Fruit fly (Drosophila melanogaster) whole organism, prepupa: Measurements from ENCODE around the gene Nup58.
A peak's percentile ranks its signal among the peaks of the same experiment; 100 is the strongest.

Experiments
- CG10631 ChIP-seq: fragments of 200-800 bp; sonication (Bioruptor generic); optimal IDR thresholded peaks from 2 replicates; lab custom pipeline; 2016; ENCODE audit warnings: missing biosample characterization, missing genetic modification characterization
- CG11294 ChIP-seq: fragments of 200-800 bp; sonication (Bioruptor generic); IDR thresholded peaks from 2 replicates; pipeline ENCODE4 v1.3.6; 2022; ENCODE audit warnings: missing biosample characterization, missing genetic modification characterization
- CG11762 ChIP-seq: fragments of 200-800 bp; sonication (Bioruptor generic); optimal IDR thresholded peaks from 3 replicates; lab custom pipeline; 2016; ENCODE audit warnings: missing biosample characterization, missing genetic modification characterization; ENCODE audit not compliant: insufficient read depth
- CG11902 ChIP-seq: fragments of 200-800 bp; sonication (Bioruptor generic); optimal IDR thresholded peaks from 3 replicates; lab custom pipeline; 2016; ENCODE audit warnings: missing biosample characterization, missing genetic modification characterization
- CG1621 ChIP-seq: fragments of 200-800 bp; sonication (Bioruptor generic); optimal IDR thresholded peaks from 3 replicates; lab custom pipeline; 2018; ENCODE audit warnings: missing biosample characterization, mild to moderate bottlenecking, missing genetic modification characterization
- CG16779 ChIP-seq: fragments of 200-800 bp; sonication (Bioruptor generic); optimal IDR thresholded peaks from 3 replicates; lab custom pipeline; 2017; ENCODE audit warnings: missing biosample characterization, mild to moderate bottlenecking, missing genetic modification characterization
- CG3032 ChIP-seq: fragments of 200-800 bp; optimal IDR thresholded peaks from 2 replicates; lab custom pipeline; 2019; ENCODE audit warnings: missing biosample characterization, mild to moderate bottlenecking, missing genetic modification characterization, moderate library complexity
- CG31627 ChIP-seq: fragments of 200-800 bp; sonication (Bioruptor generic); optimal IDR thresholded peaks from 3 replicates; lab custom pipeline; 2016; ENCODE audit warnings: missing biosample characterization, missing genetic modification characterization
- CG32006 ChIP-seq: fragments of 200-800 bp; sonication (Bioruptor generic); optimal IDR thresholded peaks from 3 replicates; lab custom pipeline; 2017; ENCODE audit warnings: missing biosample characterization, mild to moderate bottlenecking, missing genetic modification characterization
- CG34406 ChIP-seq: fragments of 200-800 bp; sonication (Bioruptor generic); optimal IDR thresholded peaks from 3 replicates; lab custom pipeline; 2016; ENCODE audit warnings: missing biosample characterization, missing genetic modification characterization
- CG3919 ChIP-seq: fragments of 200-800 bp; sonication (Bioruptor generic); optimal IDR thresholded peaks from 3 replicates; lab custom pipeline; 2016; ENCODE audit warnings: missing biosample characterization, missing genetic modification characterization
- CG4318 ChIP-seq: fragments of 200-800 bp; sonication (Bioruptor generic); optimal IDR thresholded peaks from 3 replicates; lab custom pipeline; 2017; ENCODE audit warnings: missing biosample characterization, mild to moderate bottlenecking, missing genetic modification characterization
- CG6163 ChIP-seq: fragments of 200-800 bp; sonication (Bioruptor generic); IDR thresholded peaks from 3 replicates; pipeline ENCODE4 v1.3.6; 2022; ENCODE audit warnings: missing biosample characterization, missing genetic modification characterization
- CG6792 ChIP-seq: fragments of 200-800 bp; sonication (Bioruptor generic); optimal IDR thresholded peaks from 3 replicates; lab custom pipeline; 2016; ENCODE audit warnings: missing biosample characterization, missing genetic modification characterization
- CG6808 ChIP-seq: fragments of 200-800 bp; sonication (Bioruptor generic); optimal IDR thresholded peaks from 3 replicates; lab custom pipeline; 2017; ENCODE audit warnings: missing biosample characterization, missing genetic modification characterization, mild to moderate bottlenecking, moderate library complexity, missing genetic modification reagents
- CG6854 ChIP-seq: fragments of 200-800 bp; sonication (Bioruptor generic); optimal IDR thresholded peaks from 2 replicates; lab custom pipeline; 2017; ENCODE audit warnings: missing biosample characterization, mild to moderate bottlenecking, missing genetic modification characterization
- CG7368 ChIP-seq: fragments of 200-800 bp; sonication (Bioruptor generic); optimal IDR thresholded peaks from 3 replicates; lab custom pipeline; 2016; ENCODE audit warnings: missing biosample characterization, missing genetic modification characterization
- CG8119 ChIP-seq: fragments of 200-800 bp; sonication (Bioruptor generic); IDR thresholded peaks from 3 replicates; pipeline ENCODE4 v1.3.6; 2022; ENCODE audit warnings: missing biosample characterization, missing genetic modification characterization
- CG8632 ChIP-seq: fragments of 200-800 bp; sonication (Bioruptor generic); optimal IDR thresholded peaks from 3 replicates; lab custom pipeline; 2016; ENCODE audit warnings: missing biosample characterization, missing genetic modification characterization
- CG9139 ChIP-seq: fragments of 200-800 bp; sonication (Bioruptor generic); optimal IDR thresholded peaks from 3 replicates; lab custom pipeline; 2017; ENCODE audit warnings: missing biosample characterization, mild to moderate bottlenecking, missing genetic modification characterization
- Eip78C ChIP-seq: fragments of 200-800 bp; sonication (Bioruptor generic); peaks from one replicate; lab custom pipeline; 2016; ENCODE audit warnings: missing biosample characterization, missing genetic modification characterization
- Ets21C ChIP-seq: fragments of 200-800 bp; sonication (Bioruptor generic); optimal IDR thresholded peaks from 3 replicates; lab custom pipeline; 2016; ENCODE audit warnings: missing biosample characterization, missing genetic modification characterization
- Ets96B ChIP-seq: fragments of 200-800 bp; optimal IDR thresholded peaks from 2 replicates; lab custom pipeline; 2019; ENCODE audit warnings: missing biosample characterization, mild to moderate bottlenecking, missing genetic modification characterization, moderate library complexity
- Hr39 ChIP-seq: fragments of 200-800 bp; sonication (Bioruptor generic); optimal IDR thresholded peaks from 2 replicates; lab custom pipeline; 2016; ENCODE audit warnings: missing biosample characterization, missing genetic modification characterization
- Hr4 ChIP-seq: fragments of 200-800 bp; sonication (Bioruptor generic); optimal IDR thresholded peaks from 3 replicates; lab custom pipeline; 2016; ENCODE audit warnings: missing biosample characterization, missing genetic modification characterization
- Smox ChIP-seq: fragments of 200-800 bp; sonication (Bioruptor generic); optimal IDR thresholded peaks from 3 replicates; lab custom pipeline; 2016; ENCODE audit warnings: missing biosample characterization, missing genetic modification characterization
- Sox102F ChIP-seq: fragments of 200-800 bp; sonication (Bioruptor generic); optimal IDR thresholded peaks from 2 replicates; lab custom pipeline; 2016; ENCODE audit warnings: missing biosample characterization, mild to moderate bottlenecking, missing genetic modification characterization
- Sox15 ChIP-seq: fragments of 200-800 bp; sonication (Bioruptor generic); optimal IDR thresholded peaks from 3 replicates; lab custom pipeline; 2016; ENCODE audit warnings: missing biosample characterization, missing genetic modification characterization
- achi ChIP-seq: fragments of 200-800 bp; sonication (Bioruptor generic); optimal IDR thresholded peaks from 3 replicates; lab custom pipeline; 2016; ENCODE audit warnings: missing biosample characterization, missing genetic modification characterization
- cyc ChIP-seq: fragments of 200-800 bp; sonication (Bioruptor generic); optimal IDR thresholded peaks from 3 replicates; lab custom pipeline; 2016; ENCODE audit warnings: missing biosample characterization, missing genetic modification characterization
- dsx ChIP-seq: fragments of 200-800 bp; optimal IDR thresholded peaks from 3 replicates; lab custom pipeline; 2019; ENCODE audit warnings: missing biosample characterization, mild to moderate bottlenecking, missing genetic modification characterization, moderate library complexity; ENCODE audit not compliant: poor library complexity, severe bottlenecking
- esn ChIP-seq: fragments of 200-800 bp; sonication (Bioruptor generic); optimal IDR thresholded peaks from 2 replicates; lab custom pipeline; 2016; ENCODE audit warnings: missing biosample characterization, mild to moderate bottlenecking, missing genetic modification characterization, moderate library complexity
- fd59A ChIP-seq: fragments of 200-800 bp; sonication (Bioruptor generic); optimal IDR thresholded peaks from 2 replicates; lab custom pipeline; 2017; ENCODE audit warnings: missing biosample characterization, mild to moderate bottlenecking, missing genetic modification characterization, missing genetic modification reagents
- fd85E ChIP-seq: fragments of 200-800 bp; sonication (Bioruptor generic); optimal IDR thresholded peaks from 3 replicates; lab custom pipeline; 2016; ENCODE audit warnings: missing biosample characterization, missing genetic modification characterization
- fkh ChIP-seq: fragments of 200-800 bp; sonication (Bioruptor generic); optimal IDR thresholded peaks from 3 replicates; lab custom pipeline; 2017; ENCODE audit warnings: missing biosample characterization, mild to moderate bottlenecking, missing genetic modification characterization, moderate library complexity
- lz ChIP-seq: fragments of 200-800 bp; sonication (Bioruptor generic); optimal IDR thresholded peaks from 3 replicates; lab custom pipeline; 2016; ENCODE audit warnings: missing biosample characterization, missing genetic modification characterization
- pdm3 ChIP-seq: fragments of 200-800 bp; sonication (Bioruptor generic); optimal IDR thresholded peaks from 3 replicates; lab custom pipeline; 2016; ENCODE audit warnings: missing biosample characterization, missing genetic modification characterization
- spab ChIP-seq: fragments of 200-800 bp; sonication (Bioruptor generic); optimal IDR thresholded peaks from 2 replicates; lab custom pipeline; 2017; ENCODE audit warnings: missing biosample characterization, mild to moderate bottlenecking, missing genetic modification characterization, missing genetic modification reagents
- ss ChIP-seq, 2 experiments: fragments of 200-800 bp; sonication (Bioruptor generic); optimal IDR thresholded peaks; 2 replicates in 1 of 2; 3 replicates in 1 of 2; lab custom pipeline; 2017 to 2018; ENCODE audit warnings: mild to moderate bottlenecking in 2 of 2, missing biosample characterization in 2 of 2, missing genetic modification characterization in 2 of 2, moderate library complexity in 1 of 2
- svp ChIP-seq: fragments of 200-800 bp; sonication (Bioruptor generic); peaks from one replicate; lab custom pipeline; 2016; ENCODE audit warnings: missing biosample characterization, missing genetic modification characterization
- topi ChIP-seq: fragments of 200-800 bp; sonication (Bioruptor generic); optimal IDR thresholded peaks from 3 replicates; lab custom pipeline; 2016; ENCODE audit warnings: missing biosample characterization, missing genetic modification characterization
- vri ChIP-seq: fragments of 200-800 bp; sonication (Bioruptor generic); optimal IDR thresholded peaks from 3 replicates; lab custom pipeline; 2016; ENCODE audit warnings: missing biosample characterization, mild to moderate bottlenecking, missing genetic modification characterization

Gene Nup58

DNA sequence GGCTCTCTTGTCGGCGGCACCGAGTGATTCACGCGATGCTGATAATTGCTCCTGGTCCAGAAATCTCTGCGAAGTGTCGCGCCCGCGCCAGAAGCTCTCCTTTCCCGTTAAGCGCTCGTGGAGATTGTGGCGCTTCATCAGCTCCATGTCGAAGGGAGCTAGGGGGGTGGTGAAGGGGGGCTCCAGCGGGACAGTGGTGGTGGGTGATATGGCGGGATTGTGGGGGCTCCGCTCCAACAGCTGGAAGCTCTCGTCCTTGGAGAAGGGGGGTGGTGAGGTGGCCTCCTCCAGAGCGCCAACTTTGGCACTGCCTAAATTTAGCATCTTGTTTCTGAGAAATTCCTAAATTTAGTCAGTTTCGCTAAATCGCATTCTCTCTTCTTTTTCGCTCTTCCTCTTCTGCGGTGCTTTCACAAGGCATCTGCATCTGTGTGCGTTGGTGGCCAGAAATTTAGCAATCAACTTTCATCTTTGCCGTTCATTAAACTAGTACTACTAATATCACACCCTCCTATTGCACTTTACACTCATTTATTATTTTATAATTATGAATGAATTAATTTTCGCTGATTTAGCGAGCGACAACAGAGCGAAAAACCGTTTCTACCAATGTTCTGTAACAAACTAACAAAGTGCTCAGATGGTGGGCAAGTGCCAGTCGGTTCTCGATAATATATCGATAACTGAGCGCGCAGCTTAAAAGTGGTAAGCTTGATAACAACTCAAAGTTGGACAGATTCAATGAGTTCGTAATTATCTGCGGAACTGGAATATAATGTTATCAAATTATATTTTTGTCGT, 2.5 kb upstream of the Nup58 start, which contains the start of gene subdued (continued):
- TF ChIP-seq Hr4 (GFP tag; lab: Kevin White, UChicago) (no peak), CG16779 (tag; lab: Kevin White, UChicago) (no peak), CG11294 (no peak), CG3032 (tag; lab: Kevin White, UChicago) (no peak), CG8632 (no peak), svp (GFP tag; lab: Kevin White, UChicago) (peak; percentile 46), vri (GFP tag; lab: Kevin White, UChicago) (no peak), CG10631 (GFP tag; lab: Kevin White, UChicago) (no peak), CG31627 (GFP tag; lab: Kevin White, UChicago) (no peak), CG6854 (GFP tag; lab: Kevin White, UChicago) (no peak), Hr39 (GFP tag; lab: Kevin White, UChicago) (no peak), cyc (GFP tag; lab: Kevin White, UChicago) (no peak)

DNA sequence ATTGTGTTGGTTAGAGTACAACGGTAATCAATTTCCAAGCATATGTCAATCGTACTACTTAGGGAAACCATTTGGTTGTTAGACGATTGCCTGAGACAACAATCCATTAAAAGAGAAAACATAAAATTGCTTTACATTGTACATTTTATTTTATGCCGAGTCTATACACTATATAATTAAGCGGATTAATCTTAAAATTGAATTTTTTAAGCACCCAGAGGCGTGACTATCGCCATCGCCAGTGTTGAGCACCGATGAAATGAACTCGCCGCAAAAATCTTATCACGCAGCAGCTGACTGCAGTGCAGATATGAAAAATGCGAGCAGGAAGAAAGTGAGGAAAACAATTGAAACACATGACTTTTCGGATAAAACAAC, 1.9 kb upstream of the Nup58 start:
- TF ChIP-seq CG8632 (no peak), esn (GFP tag; lab: Kevin White, UChicago) (peak; percentile 35), topi (GFP tag; lab: Kevin White, UChicago) (peak; percentile 23), CG6163 (GFP tag; lab: Robert Waterston, UW) (no peak; the same call in 2 of the 3 replicates), Eip78C (GFP tag; lab: Kevin White, UChicago) (peak; percentile 68)

DNA sequence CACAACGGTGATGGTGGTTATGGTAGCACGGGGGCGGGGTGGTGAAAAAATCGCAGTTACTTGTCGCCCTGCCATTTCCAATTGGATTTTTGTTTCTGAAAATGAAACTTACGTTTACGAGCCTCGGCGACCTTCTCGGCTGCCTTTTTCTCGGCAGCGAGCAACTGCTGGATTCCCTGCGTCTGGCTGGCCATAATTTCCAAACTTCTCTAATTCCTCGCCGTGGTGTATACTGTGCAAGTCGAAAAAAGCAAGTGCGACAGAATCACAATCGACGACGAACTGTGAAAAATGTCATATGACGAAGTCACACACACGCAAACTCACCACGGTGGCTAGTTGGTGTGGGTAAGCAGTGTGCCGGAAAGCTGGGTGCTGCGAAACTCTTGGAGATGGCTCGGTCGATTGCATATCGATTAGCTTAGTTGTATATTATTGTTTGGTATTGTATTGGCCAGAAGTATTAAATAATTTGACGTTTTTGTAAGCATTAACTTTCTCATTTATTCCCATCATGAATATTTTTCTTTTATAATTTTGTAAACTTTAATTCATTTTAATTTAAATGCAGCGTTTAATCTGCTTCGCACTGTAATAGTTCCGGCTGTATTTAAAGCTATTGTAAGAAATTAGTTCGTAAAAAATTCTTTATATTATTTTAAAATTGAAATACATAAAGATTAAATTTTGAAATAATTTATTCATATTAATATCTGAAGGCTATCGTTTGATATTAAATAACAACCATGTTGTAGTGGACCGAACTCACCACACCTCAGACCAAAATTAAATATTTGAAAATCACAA, 529 bp upstream of the Nup58 start, which contains the start of gene Vha13:
Vha13 (minus strand) TSS at position 293 of the 807 bp plus-strand sequence.
- TF ChIP-seq lz (GFP tag; lab: Kevin White, UChicago) (peak; percentile 42), vri (GFP tag; lab: Kevin White, UChicago) (no peak), Hr39 (GFP tag; lab: Kevin White, UChicago) (peak; percentile 58), fd85E (no peak), CG3919 (GFP tag; lab: Kevin White, UChicago) (peak; percentile 50), CG8119 (GFP tag; lab: Robert Waterston, UW) (peak; percentile 31; the same call in 1 of the 3 replicates), CG7368 (GFP tag; lab: Kevin White, UChicago) (peak; percentile 15), ss (GFP tag; optimal IDR thresholded peaks at IDR 0.05; lab: Kevin White, UChicago) (peak; percentile 49 to 57), CG10631 (GFP tag; lab: Kevin White, UChicago) (peak; percentile 51), Ets21C (peak; percentile 36), CG6163 (GFP tag; lab: Robert Waterston, UW) (peak; percentile 46; the same call in 1 of the 3 replicates), esn (GFP tag; lab: Kevin White, UChicago) (peak; percentile 21), achi (GFP tag; lab: Kevin White, UChicago) (peak; percentile 28), CG6808 (GFP tag; lab: Kevin White, UChicago) (no peak), CG16779 (tag; lab: Kevin White, UChicago) (peak; percentile 56), CG34406 (GFP tag; lab: Kevin White, UChicago) (no peak), Sox15 (GFP tag; lab: Kevin White, UChicago) (no peak), Hr4 (GFP tag; lab: Kevin White, UChicago) (peak; percentile 6), Ets96B (no peak), pdm3 (no peak), topi (GFP tag; lab: Kevin White, UChicago) (peak; percentile 28), CG31627 (GFP tag; lab: Kevin White, UChicago) (peak; percentile 49), svp (GFP tag; lab: Kevin White, UChicago) (peak; percentile 74), dsx (peak; percentile 2), CG9139 (GFP tag; lab: Kevin White, UChicago) (no peak), Smox (GFP tag; lab: Kevin White, UChicago) (peak; percentile 32), CG8632 (no peak), CG1621 (peak; percentile 15), spab (GFP tag; lab: Kevin White, UChicago) (no peak), cyc (GFP tag; lab: Kevin White, UChicago) (peak; percentile 5), fkh (GFP tag; lab: Kevin White, UChicago) (peak; percentile 38), CG3032 (tag; lab: Kevin White, UChicago) (no peak), CG11762 (GFP tag; lab: Kevin White, UChicago) (no peak), CG11902 (GFP tag; lab: Kevin White, UChicago) (peak; percentile 32), CG6792 (GFP tag; lab: Kevin White, UChicago) (no peak), fd59A (no peak), Sox102F (GFP tag; lab: Kevin White, UChicago) (peak; percentile 64), CG32006 (GFP tag; lab: Kevin White, UChicago) (no peak), CG4318 (GFP tag; lab: Kevin White, UChicago) (no peak)
